Worm (Caenorhabditis elegans): ENCODE data around the gene gst-29.

The gst-29 gene

ce11 chrII:15119537-15120360 is 49.9 kb downstream of the gst-29 start, which contains the start of gene arp-1:
arp-1 (plus strand) TSS chrII:15120301.
- TF ChIP-seq F13C5.2 (tag; optimal IDR thresholded peaks at IDR 0.05): no peak
- no peak for TF ChIP-seq tra-4 (tag; optimal IDR thresholded peaks at IDR 0.05)
- TF ChIP-seq sea-1 (GFP tag; conservative IDR thresholded peaks at IDR 0.05): no peak
- TF ChIP-seq ceh-36 (tag; optimal IDR thresholded peaks at IDR 0.05): no peak
- TF ChIP-seq hmg-4 (GFP tag; optimal IDR thresholded peaks at IDR 0.05): peak; percentile 35
- TF ChIP-seq hnd-1 (tag; optimal IDR thresholded peaks at IDR 0.05): no peak
